Fruit fly (Drosophila melanogaster): ENCODE measurements around the gene CG18170.

Gene CG18170

dm6 chr3L:1569162-1569965, 33.4 kb upstream of the CG18170 start, which contains the start of gene Tmep (continued):
- TF ChIP-seq CG17385 (GFP tag; optimal IDR thresholded peaks at IDR 0.05) (peak; percentile 89), CG32532 (GFP tag; IDR thresholded peaks at IDR 0.05) (0 out of 2 replicates have a peak, but pooled peaks have one; percentile 19), jumu (GFP tag; optimal IDR thresholded peaks at IDR 0.05) (no peak), NfI (GFP tag; optimal IDR thresholded peaks at IDR 0.05) (no peak), Med (GFP tag) (peak; percentile 44), mirr (GFP tag; optimal IDR thresholded peaks at IDR 0.05) (peak; percentile 28), amos (GFP tag; IDR thresholded peaks at IDR 0.05; ENCODE audit: partially characterized antibody) (peak; percentile 33; the same call in 1 of the 2 replicates), Ravus (GFP tag; IDR thresholded peaks at IDR 0.05) (no peak), bab2 (GFP tag; optimal IDR thresholded peaks at IDR 0.05) (no peak), CG3281 (GFP tag; optimal IDR thresholded peaks at IDR 0.05) (peak; percentile 17), crol (GFP tag; IDR thresholded peaks at IDR 0.05) (no peak), CG6854 (GFP tag; optimal IDR thresholded peaks at IDR 0.05) (peak; percentile 27), CG8359 (GFP tag; optimal IDR thresholded peaks at IDR 0.05; ENCODE audit: borderline replicate concordance) (no peak), jigr1 (GFP tag; IDR thresholded peaks at IDR 0.05) (no peak), CG16813 (GFP tag; IDR thresholded peaks at IDR 0.05; ENCODE audit: partially characterized antibody) (0 out of 3 replicates have a peak, but pooled peaks have one; percentile 15), CG4617 (GFP tag; optimal IDR thresholded peaks at IDR 0.05; ENCODE audit: borderline replicate concordance) (peak; percentile 76), CG11398 (GFP tag; optimal IDR thresholded peaks at IDR 0.05) (no peak), CG3163 (GFP tag; optimal IDR thresholded peaks at IDR 0.05) (peak; percentile 8), CG17186 (GFP tag; optimal IDR thresholded peaks at IDR 0.05) (no peak), CG34422 (GFP tag; IDR thresholded peaks at IDR 0.05) (0 out of 3 replicates have a peak, but pooled peaks have one; percentile 22), CG2202 (tag; optimal IDR thresholded peaks at IDR 0.05) (no peak)

dm6 chr3L:1569966-1570276, 32.8 kb upstream of the CG18170 start:
- no peak for TF ChIP-seq CG31388 (GFP tag; optimal IDR thresholded peaks at IDR 0.05)
- TF ChIP-seq CG12391 (tag; optimal IDR thresholded peaks at IDR 0.05): no peak
- TF ChIP-seq MTF-1 (GFP tag; optimal IDR thresholded peaks at IDR 0.05; ENCODE audit: borderline replicate concordance): no peak
- peak; percentile 22 for TF ChIP-seq exex (tag; optimal IDR thresholded peaks at IDR 0.05)
- peak; percentile 30; the same call in 1 of the 2 replicates for TF ChIP-seq crol (GFP tag; IDR thresholded peaks at IDR 0.05)
- peak; percentile 63 for TF ChIP-seq psq (GFP tag; optimal IDR thresholded peaks at IDR 0.05)
- 0 out of 4 replicates have a peak, but pooled peaks have one; percentile 16 for TF ChIP-seq chinmo (GFP tag; IDR thresholded peaks at IDR 0.05; ENCODE audit: partially characterized antibody)
- TF ChIP-seq CG15011 (GFP tag; optimal IDR thresholded peaks at IDR 0.05): no peak
- TF ChIP-seq Adf1 (GFP tag; IDR thresholded peaks at IDR 0.05): no peak
- TF ChIP-seq MBD-R2 (GFP tag; IDR thresholded peaks at IDR 0.05): peak; percentile 18; the same call in 1 of the 2 replicates
- TF ChIP-seq ci (GFP tag; IDR thresholded peaks at IDR 0.05): no peak
- peak; percentile 7 for TF ChIP-seq Elba2 (GFP tag; optimal IDR thresholded peaks at IDR 0.05)
- no peak for TF ChIP-seq fd64A (GFP tag; optimal IDR thresholded peaks at IDR 0.05)
- TF ChIP-seq CG18764 (GFP tag; optimal IDR thresholded peaks at IDR 0.05): no peak
- no peak for TF ChIP-seq run (tag; optimal IDR thresholded peaks at IDR 0.05)
- TF ChIP-seq dimm (GFP tag; IDR thresholded peaks at IDR 0.05): no peak
- no peak for TF ChIP-seq Oaz (GFP tag; IDR thresholded peaks at IDR 0.05)
- TF ChIP-seq lilli (GFP tag; optimal IDR thresholded peaks at IDR 0.05): no peak
- no peak for TF ChIP-seq CG10654 (GFP tag; optimal IDR thresholded peaks at IDR 0.05)
- TF ChIP-seq kah (GFP tag; optimal IDR thresholded peaks at IDR 0.05): peak; percentile 54
- TF ChIP-seq CG30431 (GFP tag; optimal IDR thresholded peaks at IDR 0.05): no peak
- TF ChIP-seq CG17385 (GFP tag; optimal IDR thresholded peaks at IDR 0.05): peak; percentile 81
- peak in 1 of 2 experiments; percentile 15 for TF ChIP-seq crp (GFP tag; optimal IDR thresholded peaks at IDR 0.05)
- TF ChIP-seq HLH3B (GFP tag; IDR thresholded peaks at IDR 0.05): no peak
- no peak for TF ChIP-seq CG31365 (tag; optimal IDR thresholded peaks at IDR 0.05)
- TF ChIP-seq scrt (GFP tag; optimal IDR thresholded peaks at IDR 0.05): peak; percentile 81

Measured in whole organism, embryonic.